Fruit fly (Drosophila melanogaster) whole organism: ENCODE measurements around the gene Slimp.
A peak's percentile ranks its signal among the peaks of the same experiment; 100 is the strongest.

Experiments used
- CG8478 ChIP-seq: fragments of >200 bp; optimal IDR thresholded peaks from 2 replicates; lab custom pipeline; 2018; ENCODE audit warnings: inconsistent platforms
- Dll ChIP-seq: fragments of >200 bp; optimal IDR thresholded peaks from 2 replicates; lab custom pipeline; 2017
- EcR ChIP-seq, 2 experiments: fragments of >200 bp; optimal IDR thresholded peaks; 2 replicates each; lab custom pipeline; 2017; ENCODE audit warnings: missing biosample characterization in 2 of 2, missing genetic modification characterization in 2 of 2, missing genetic modification reagents in 2 of 2
- pan ChIP-seq: fragments of >200 bp; optimal IDR thresholded peaks from 2 replicates; lab custom pipeline; 2017
- psq ChIP-seq: fragments of >200 bp; optimal IDR thresholded peaks from 2 replicates; lab custom pipeline; 2017
- usp ChIP-seq: fragments of >200 bp; optimal IDR thresholded peaks from 2 replicates; lab custom pipeline; 2017; ENCODE audit warnings: missing biosample characterization, missing genetic modification characterization, mixed read lengths

Slimp gene

DNA sequence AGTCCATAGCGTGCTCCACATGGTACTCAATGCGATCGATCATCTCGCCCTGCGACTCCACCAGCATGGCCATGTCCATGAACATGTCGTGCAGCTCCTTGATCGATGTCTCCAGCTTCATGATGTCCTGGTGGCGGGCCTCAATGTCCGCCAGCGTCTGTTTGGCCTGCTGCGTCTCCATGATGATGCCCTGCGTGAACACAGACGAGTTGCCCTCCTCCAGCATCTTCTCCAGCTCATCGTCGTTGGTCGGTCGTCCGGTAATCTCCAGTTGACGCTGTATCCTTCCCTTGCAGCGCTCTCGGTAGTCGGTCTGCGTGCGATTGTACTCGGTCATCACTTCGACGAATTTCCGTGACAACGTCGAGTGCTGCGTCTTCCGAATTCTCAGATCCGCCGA is 45.1 kb downstream of the Slimp start:
- TF ChIP-seq pan (lab: Kevin White, UChicago) (no peak), EcR (GFP tag; optimal IDR thresholded peaks at IDR 0.05; lab: Kevin White, UChicago) (no peak), Dll (no peak), CG8478 (lab: Kevin White, UChicago) (no peak), psq (lab: Kevin White, UChicago) (no peak), usp (no peak)

DNA sequence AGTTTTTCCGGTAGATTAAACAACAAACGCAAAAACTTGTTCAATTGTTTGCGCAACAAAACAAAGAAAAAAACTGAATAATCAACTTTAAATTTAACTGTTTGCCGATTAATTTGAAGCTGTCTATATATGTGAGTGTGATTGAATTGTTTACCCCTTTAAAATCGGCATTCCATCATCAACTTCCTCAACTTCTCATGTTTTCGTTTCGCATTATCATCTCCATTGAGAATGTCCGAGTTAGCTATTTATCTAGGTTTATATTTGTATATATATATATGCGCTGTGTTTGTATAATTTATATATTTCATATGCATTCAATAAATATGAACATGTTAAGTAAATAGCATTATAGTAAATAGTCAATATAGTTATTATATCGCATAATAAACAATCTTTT is 46.4 kb downstream of the Slimp start:
- TF ChIP-seq Dll (no peak), EcR (GFP tag; optimal IDR thresholded peaks at IDR 0.05; lab: Kevin White, UChicago) (no peak), usp (no peak), psq (lab: Kevin White, UChicago) (no peak), CG8478 (lab: Kevin White, UChicago) (no peak), pan (lab: Kevin White, UChicago) (no peak)

- no peak for TF ChIP-seq pan (lab: Kevin White, UChicago)
- no peak for TF ChIP-seq CG8478 (lab: Kevin White, UChicago)
Measured at dm6 chr3R:24101437-24101836, 47.3 kb downstream of the Slimp start.

dm6 chr3R:24100717-24101116 is 48.0 kb downstream of the Slimp start:
- TF ChIP-seq EcR (GFP tag; optimal IDR thresholded peaks at IDR 0.05; lab: Kevin White, UChicago) (no peak), usp (no peak), Dll (no peak), CG8478 (lab: Kevin White, UChicago) (no peak)

- TF ChIP-seq EcR (GFP tag; optimal IDR thresholded peaks at IDR 0.05; lab: Kevin White, UChicago) (no peak), pan (lab: Kevin White, UChicago) (peak; percentile 56)
Measured at dm6 chr3R:24099039-24100026, 49.4 kb downstream of the Slimp start.
